Worm (Caenorhabditis elegans) whole organism, L2 larva: ENCODE data around the gene ZC190.2.
A peak's percentile ranks its signal among the peaks of the same experiment; 100 is the strongest.

Experiments
- C34F6.9 ChIP-seq: fragments of 150-350 bp; optimal IDR thresholded peaks from 2 replicates; lab custom pipeline; 2014; ENCODE audit warnings: missing biosample characterization, missing genetic modification characterization
- F13H6.1 ChIP-seq: sonication (generic microtip); optimal IDR thresholded peaks from 2 replicates; lab custom pipeline; 2016; ENCODE audit warnings: missing genetic modification characterization, missing compliant biosample characterization
- Y55F3AM.14 ChIP-seq: fragments of 200-800 bp; sonication (Bioruptor generic); optimal IDR thresholded peaks from 2 replicates; lab custom pipeline; 2018; ENCODE audit warnings: mild to moderate bottlenecking, missing genetic modification characterization, missing compliant biosample characterization
- ZK546.5 ChIP-seq: sonication (generic microtip); optimal IDR thresholded peaks from 2 replicates; lab custom pipeline; 2017; ENCODE audit warnings: missing biosample characterization, missing genetic modification characterization
- alr-1 ChIP-seq: fragments of 150-350 bp; optimal IDR thresholded peaks from 2 replicates; lab custom pipeline; 2014; ENCODE audit warnings: missing biosample characterization, missing genetic modification characterization
- ama-1 ChIP-seq: fragments of 150-350 bp; optimal IDR thresholded peaks from 2 replicates; lab custom pipeline; 2018; ENCODE audit warnings: inconsistent platforms
- blmp-1 ChIP-seq: sonication (generic microtip); optimal IDR thresholded peaks from 2 replicates; lab custom pipeline; 2017; ENCODE audit warnings: missing genetic modification characterization, mild to moderate bottlenecking, missing compliant biosample characterization, antibody characterized with exemption, moderate library complexity; ENCODE audit not compliant: insufficient read depth
- ceh-16 ChIP-seq: fragments of 150-350 bp; optimal IDR thresholded peaks from 2 replicates; lab custom pipeline; 2014; ENCODE audit warnings: missing biosample characterization, missing genetic modification characterization
- ceh-82 ChIP-seq: fragments of 150-350 bp; optimal IDR thresholded peaks from 2 replicates; lab custom pipeline; 2014; ENCODE audit warnings: missing biosample characterization, missing genetic modification characterization
- crh-2 ChIP-seq: sonication (generic microtip); optimal IDR thresholded peaks from 2 replicates; lab custom pipeline; 2017; ENCODE audit warnings: missing biosample characterization, missing genetic modification characterization
- dmd-4 ChIP-seq: sonication (generic microtip); optimal IDR thresholded peaks from 2 replicates; lab custom pipeline; 2017; ENCODE audit warnings: missing biosample characterization, missing genetic modification characterization
- egl-27 ChIP-seq: sonication (generic microtip); optimal IDR thresholded peaks from 3 replicates; lab custom pipeline; 2017; ENCODE audit warnings: missing biosample characterization, missing genetic modification reagents, missing genetic modification characterization
- elt-1 ChIP-seq: fragments of 150-350 bp; optimal IDR thresholded peaks from 2 replicates; lab custom pipeline; 2014; ENCODE audit warnings: missing biosample characterization, missing genetic modification characterization
- elt-3 ChIP-seq: sonication (generic microtip); optimal IDR thresholded peaks from 2 replicates; lab custom pipeline; 2017; ENCODE audit warnings: missing biosample characterization, missing genetic modification characterization
- fos-1 ChIP-seq: fragments of 150-350 bp; optimal IDR thresholded peaks from 2 replicates; lab custom pipeline; 2014; ENCODE audit warnings: missing biosample characterization, missing genetic modification characterization
- gmeb-1 ChIP-seq: fragments of 150-350 bp; optimal IDR thresholded peaks from 2 replicates; lab custom pipeline; 2014; ENCODE audit warnings: missing biosample characterization, missing genetic modification characterization
- lin-11 ChIP-seq: fragments of 150-350 bp; sonication (generic microtip); optimal IDR thresholded peaks from 2 replicates; lab custom pipeline; 2014; ENCODE audit warnings: missing biosample characterization, missing genetic modification characterization, inconsistent platforms, mixed read lengths
- lin-13 ChIP-seq: fragments of 150-350 bp; optimal IDR thresholded peaks from 2 replicates; lab custom pipeline; 2014; ENCODE audit warnings: missing biosample characterization, missing genetic modification reagents, missing genetic modification characterization
- lin-39 ChIP-seq: fragments of 150-350 bp; optimal IDR thresholded peaks from 2 replicates; lab custom pipeline; 2014; ENCODE audit warnings: missing biosample characterization, missing genetic modification reagents, missing genetic modification characterization
- lsy-2 ChIP-seq, 2 experiments: fragments of 150-350 bp in 1 of 2; sonication (generic microtip) in 1 of 2; optimal IDR thresholded peaks; 2 replicates each; lab custom pipeline; 2014 to 2017; ENCODE audit warnings: missing biosample characterization in 2 of 2, missing genetic modification characterization in 2 of 2
- mab-5 ChIP-seq: fragments of 150-350 bp; optimal IDR thresholded peaks from 2 replicates; lab custom pipeline; 2014; ENCODE audit warnings: missing biosample characterization, missing genetic modification characterization
- mbf-1 ChIP-seq: sonication (generic microtip); optimal IDR thresholded peaks from 2 replicates; lab custom pipeline; 2017; ENCODE audit warnings: missing biosample characterization, missing genetic modification characterization
- mdl-1 ChIP-seq, 2 experiments: fragments of 150-350 bp in 1 of 2; sonication (generic microtip) in 1 of 2; optimal IDR thresholded peaks; 2 replicates each; lab custom pipeline; 2017; ENCODE audit warnings: missing biosample characterization in 2 of 2, missing genetic modification characterization in 2 of 2
- nhr-10 ChIP-seq: sonication (generic microtip); optimal IDR thresholded peaks from 2 replicates; lab custom pipeline; 2017; ENCODE audit warnings: missing biosample characterization, missing genetic modification characterization
- nhr-11 ChIP-seq: fragments of 150-350 bp; optimal IDR thresholded peaks from 2 replicates; lab custom pipeline; 2014; ENCODE audit warnings: missing biosample characterization, missing genetic modification characterization
- nhr-12 ChIP-seq: fragments of 150-350 bp; optimal IDR thresholded peaks from 2 replicates; lab custom pipeline; 2014; ENCODE audit warnings: missing biosample characterization, missing genetic modification characterization
- nhr-129 ChIP-seq: fragments of 150-350 bp; optimal IDR thresholded peaks from 2 replicates; lab custom pipeline; 2014; ENCODE audit warnings: missing biosample characterization, missing genetic modification characterization
- nhr-21 ChIP-seq: fragments of 150-350 bp; optimal IDR thresholded peaks from 2 replicates; lab custom pipeline; 2014; ENCODE audit warnings: missing biosample characterization, missing genetic modification characterization
- nhr-23 ChIP-seq: fragments of 150-350 bp; optimal IDR thresholded peaks from 2 replicates; lab custom pipeline; 2014; ENCODE audit warnings: missing biosample characterization, missing genetic modification reagents, missing genetic modification characterization
- nhr-237 ChIP-seq: fragments of 150-350 bp; optimal IDR thresholded peaks from 2 replicates; lab custom pipeline; 2014; ENCODE audit warnings: missing biosample characterization, missing genetic modification characterization
- nhr-25 ChIP-seq: fragments of 150-350 bp; sonication (generic microtip); optimal IDR thresholded peaks from 3 replicates; lab custom pipeline; 2014; ENCODE audit warnings: missing biosample characterization, missing genetic modification characterization
- nhr-6 ChIP-seq: fragments of 150-350 bp; optimal IDR thresholded peaks from 2 replicates; lab custom pipeline; 2014; ENCODE audit warnings: missing biosample characterization, missing genetic modification characterization
- nhr-77 ChIP-seq: fragments of 150-350 bp; optimal IDR thresholded peaks from 2 replicates; lab custom pipeline; 2014; ENCODE audit warnings: missing biosample characterization, missing genetic modification characterization
- peb-1 ChIP-seq: fragments of 150-350 bp; optimal IDR thresholded peaks from 2 replicates; lab custom pipeline; 2014; ENCODE audit warnings: missing biosample characterization, missing genetic modification characterization
- sem-4 ChIP-seq: fragments of 150-350 bp; optimal IDR thresholded peaks from 2 replicates; lab custom pipeline; 2014; ENCODE audit warnings: missing biosample characterization, missing genetic modification reagents, missing genetic modification characterization
- skn-1 ChIP-seq: sonication (generic microtip); optimal IDR thresholded peaks from 2 replicates; lab custom pipeline; 2017; ENCODE audit warnings: missing biosample characterization, missing genetic modification characterization
- sma-3 ChIP-seq: sonication (generic microtip); optimal IDR thresholded peaks from 2 replicates; lab custom pipeline; 2016; ENCODE audit warnings: missing genetic modification reagents, missing genetic modification characterization, missing compliant biosample characterization
- sma-9 ChIP-seq, 2 experiments: fragments of 150-350 bp in 1 of 2; sonication (generic microtip) in 1 of 2; optimal IDR thresholded peaks; 2 replicates each; lab custom pipeline; 2014 to 2016; ENCODE audit warnings: missing genetic modification characterization in 2 of 2, mild to moderate bottlenecking in 1 of 2, missing biosample characterization in 1 of 2, missing compliant biosample characterization in 1 of 2, missing genetic modification reagents in 1 of 2, moderate library complexity in 1 of 2
- snpc-4 ChIP-seq: fragments of 150-350 bp; optimal IDR thresholded peaks from 2 replicates; lab custom pipeline; 2014; ENCODE audit warnings: missing biosample characterization, missing genetic modification characterization
- unc-39 ChIP-seq: fragments of 150-350 bp; optimal IDR thresholded peaks from 2 replicates; lab custom pipeline; 2014; ENCODE audit warnings: missing biosample characterization, missing genetic modification characterization
- unc-55 ChIP-seq: fragments of 150-350 bp; sonication (generic microtip); optimal IDR thresholded peaks from 3 replicates; lab custom pipeline; 2014; ENCODE audit warnings: missing biosample characterization, missing genetic modification reagents, missing genetic modification characterization
- unc-62 ChIP-seq: fragments of 150-350 bp; optimal IDR thresholded peaks from 2 replicates; lab custom pipeline; 2014; ENCODE audit warnings: missing biosample characterization, missing genetic modification reagents, missing genetic modification characterization
- zag-1 ChIP-seq: fragments of 150-350 bp; optimal IDR thresholded peaks from 2 replicates; lab custom pipeline; 2014; ENCODE audit warnings: missing biosample characterization, missing genetic modification characterization
- ztf-1 ChIP-seq: fragments of 200-800 bp; sonication (Bioruptor generic); conservative IDR thresholded peaks from 2 replicates; pipeline ENCODE4 v1.3.6; 2022; ENCODE audit warnings: missing genetic modification characterization, missing compliant biosample characterization
- ztf-4 ChIP-seq: fragments of 150-350 bp; optimal IDR thresholded peaks from 2 replicates; lab custom pipeline; 2014; ENCODE audit warnings: missing biosample characterization, missing genetic modification characterization

ZC190.2 gene

DNA sequence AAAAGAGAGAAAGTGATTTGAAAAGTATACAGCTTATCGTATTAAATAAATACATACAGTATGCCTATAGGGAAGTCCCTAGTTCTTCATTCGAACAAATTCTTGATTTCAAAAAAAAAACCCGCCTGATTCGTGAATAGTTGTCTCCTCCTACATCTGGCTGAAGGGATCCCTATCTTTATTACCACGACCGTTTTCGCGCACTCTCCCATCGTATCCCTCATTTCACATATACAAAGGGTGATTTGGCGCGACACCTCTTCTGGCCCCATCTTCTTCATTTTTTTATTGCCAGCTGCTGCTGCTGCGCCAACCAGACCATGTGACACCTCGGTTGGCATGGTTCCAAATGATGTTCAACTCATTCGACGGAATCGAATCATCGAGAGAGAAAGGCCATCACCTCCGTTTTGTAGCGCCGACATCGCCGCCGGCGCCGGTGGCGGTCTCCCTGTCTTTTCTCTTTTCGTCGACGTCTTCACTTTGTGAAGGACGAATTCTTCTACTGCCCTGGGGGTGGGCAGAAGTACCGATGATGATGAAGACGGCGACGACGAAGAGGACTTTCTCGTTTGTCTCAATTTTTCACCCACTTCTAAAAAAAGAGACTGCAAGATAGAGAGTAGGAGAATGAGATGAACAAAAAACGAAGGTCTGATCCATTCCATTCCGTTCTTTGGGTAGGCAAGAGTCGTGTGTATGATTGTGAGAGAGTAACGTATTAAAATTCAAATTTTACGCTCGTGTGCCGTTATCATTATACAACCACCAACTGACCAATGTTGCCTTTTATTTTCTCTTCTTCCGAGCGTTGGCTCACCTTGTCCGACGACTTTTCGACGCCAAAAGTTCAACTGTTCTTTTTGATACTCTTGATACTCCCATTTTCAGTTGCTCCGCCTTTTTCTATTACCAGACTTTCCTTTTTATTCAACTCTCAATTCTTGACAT, 18.8 kb upstream of the ZC190.2 start:
- TF ChIP-seq ceh-82 (tag; lab: Kevin White, UChicago), result no peak
- TF ChIP-seq nhr-129 (tag; lab: Kevin White, UChicago), result peak; percentile 35
- TF ChIP-seq unc-62, result no peak
- TF ChIP-seq unc-55 (GFP tag; lab: Kevin White, UChicago), result no peak
- peak; percentile 54 for TF ChIP-seq F13H6.1 (tag; lab: Kevin White, UChicago)
- no peak for TF ChIP-seq mbf-1 (tag; lab: Kevin White, UChicago)
- TF ChIP-seq peb-1 (tag; lab: Kevin White, UChicago), result no peak
- no peak for TF ChIP-seq elt-3
- TF ChIP-seq sma-3 (GFP tag; lab: Kevin White, UChicago), result peak; percentile 82
- no peak for TF ChIP-seq elt-1 (tag; lab: Kevin White, UChicago)
- no peak for TF ChIP-seq lin-11
- no peak for TF ChIP-seq nhr-23 (tag; lab: Kevin White, UChicago)
- no peak for TF ChIP-seq nhr-12 (tag; lab: Kevin White, UChicago)
- TF ChIP-seq sem-4 (tag; lab: Kevin White, UChicago), result peak; percentile 76
- no peak for TF ChIP-seq zag-1 (tag; lab: Kevin White, UChicago)
- no peak for TF ChIP-seq dmd-4
- TF ChIP-seq nhr-21 (tag; lab: Kevin White, UChicago), result peak; percentile 56
- TF ChIP-seq unc-39 (tag; lab: Kevin White, UChicago), result no peak
- TF ChIP-seq ztf-4 (tag; lab: Kevin White, UChicago), result no peak
- no peak for TF ChIP-seq snpc-4
- peak; percentile 93 for TF ChIP-seq nhr-25
- TF ChIP-seq lsy-2 (tag; optimal IDR thresholded peaks at IDR 0.05; lab: Kevin White, UChicago), result peak in 1 of 2 experiments; percentile 21
- peak; percentile 65 for TF ChIP-seq egl-27
- TF ChIP-seq lin-39, result no peak
- peak; percentile 81 for TF ChIP-seq sma-9 (GFP tag; optimal IDR thresholded peaks at IDR 0.05; lab: Kevin White, UChicago)
- no peak for TF ChIP-seq sma-9 (tag; optimal IDR thresholded peaks at IDR 0.05; lab: Kevin White, UChicago)
- no peak for TF ChIP-seq crh-2 (tag; lab: Kevin White, UChicago)
- TF ChIP-seq mab-5 (tag; lab: Kevin White, UChicago), result no peak
- TF ChIP-seq alr-1 (tag; lab: Kevin White, UChicago), result no peak
- no peak for TF ChIP-seq ama-1 (lab: Kevin White, UChicago)
- peak; percentile 66 for TF ChIP-seq Y55F3AM.14 (GFP tag; lab: Kevin White, UChicago)
- peak; percentile 91 for TF ChIP-seq blmp-1 (tag; lab: Kevin White, UChicago)
- no peak for TF ChIP-seq fos-1 (tag; lab: Kevin White, UChicago)
- peak in 1 of 2 experiments; percentile 20 for TF ChIP-seq mdl-1 (tag; optimal IDR thresholded peaks at IDR 0.05; lab: Kevin White, UChicago)
- no peak for TF ChIP-seq ztf-1 (GFP tag; lab: Robert Waterston, UW)
- TF ChIP-seq nhr-11 (tag; lab: Kevin White, UChicago), result no peak
- TF ChIP-seq nhr-237 (tag; lab: Kevin White, UChicago), result no peak
- TF ChIP-seq nhr-77 (tag; lab: Kevin White, UChicago), result no peak
- peak; percentile 43 for TF ChIP-seq ceh-16 (tag; lab: Kevin White, UChicago)
- TF ChIP-seq gmeb-1, result no peak

DNA sequence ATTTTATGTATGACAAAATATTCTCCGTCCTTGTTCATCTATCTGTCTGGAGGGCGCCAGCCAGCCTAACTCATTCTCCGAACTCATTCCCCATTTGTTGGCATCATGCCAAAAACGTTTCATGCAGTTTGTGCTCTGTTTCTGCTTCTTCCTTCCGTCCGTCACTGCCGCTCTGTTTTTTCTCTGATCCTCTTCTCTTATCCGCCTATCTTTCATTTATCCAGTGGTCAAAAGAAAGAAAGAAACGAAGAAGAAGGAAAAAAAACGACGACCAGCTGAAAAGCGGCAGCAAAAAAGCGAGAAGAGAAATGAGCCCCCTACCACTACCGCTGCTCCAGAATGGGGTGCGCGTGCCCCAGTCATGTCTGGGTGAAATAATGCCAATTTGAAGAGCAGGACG, 18.1 kb upstream of the ZC190.2 start:
- TF ChIP-seq Y55F3AM.14 (GFP tag; lab: Kevin White, UChicago), result peak; percentile 43
- peak in 1 of 2 experiments; percentile 29 for TF ChIP-seq lsy-2 (tag; optimal IDR thresholded peaks at IDR 0.05; lab: Kevin White, UChicago)
- no peak for TF ChIP-seq ZK546.5 (tag; lab: Kevin White, UChicago)
- no peak for TF ChIP-seq ceh-82 (tag; lab: Kevin White, UChicago)
- no peak for TF ChIP-seq lin-13 (GFP tag; lab: Kevin White, UChicago)
- peak; percentile 40 for TF ChIP-seq nhr-129 (tag; lab: Kevin White, UChicago)
- peak; percentile 36 for TF ChIP-seq sem-4 (tag; lab: Kevin White, UChicago)
- TF ChIP-seq nhr-23 (tag; lab: Kevin White, UChicago), result no peak
- TF ChIP-seq skn-1 (tag; lab: Kevin White, UChicago), result no peak
- TF ChIP-seq nhr-237 (tag; lab: Kevin White, UChicago), result no peak
- no peak for TF ChIP-seq ztf-4 (tag; lab: Kevin White, UChicago)
- TF ChIP-seq zag-1 (tag; lab: Kevin White, UChicago), result peak; percentile 80
- no peak for TF ChIP-seq mdl-1 (tag; optimal IDR thresholded peaks at IDR 0.05; lab: Kevin White, UChicago)
- TF ChIP-seq nhr-6, result no peak
- no peak for TF ChIP-seq elt-3
- no peak for TF ChIP-seq unc-62
- TF ChIP-seq nhr-21 (tag; lab: Kevin White, UChicago), result no peak
- TF ChIP-seq peb-1 (tag; lab: Kevin White, UChicago), result no peak
- no peak for TF ChIP-seq ceh-16 (tag; lab: Kevin White, UChicago)
- TF ChIP-seq nhr-10 (tag; lab: Kevin White, UChicago), result no peak
- no peak for TF ChIP-seq mbf-1 (tag; lab: Kevin White, UChicago)
- peak; percentile 57 for TF ChIP-seq F13H6.1 (tag; lab: Kevin White, UChicago)
- peak; percentile 43 for TF ChIP-seq sma-9 (GFP tag; optimal IDR thresholded peaks at IDR 0.05; lab: Kevin White, UChicago)
- no peak for TF ChIP-seq sma-9 (tag; optimal IDR thresholded peaks at IDR 0.05; lab: Kevin White, UChicago)
- TF ChIP-seq unc-55 (GFP tag; lab: Kevin White, UChicago), result peak; percentile 40
- peak; percentile 6 for TF ChIP-seq snpc-4
- TF ChIP-seq ztf-1 (GFP tag; lab: Robert Waterston, UW), result no peak
- TF ChIP-seq lin-11, result no peak
- no peak for TF ChIP-seq sma-3 (GFP tag; lab: Kevin White, UChicago)
- no peak for TF ChIP-seq nhr-11 (tag; lab: Kevin White, UChicago)
- TF ChIP-seq gmeb-1, result no peak
- peak; percentile 51 for TF ChIP-seq C34F6.9 (tag; lab: Kevin White, UChicago)
- no peak for TF ChIP-seq alr-1 (tag; lab: Kevin White, UChicago)
